Fruit fly (Drosophila melanogaster) whole organism, wandering third instar larva: Measurements from ENCODE around the gene Cka.
A peak's percentile ranks its signal among the peaks of the same experiment; 100 is the strongest.

Source experiments
- Sp1 ChIP-seq: fragments of 200-800 bp; sonication (Bioruptor generic); optimal IDR thresholded peaks from 3 replicates; lab custom pipeline; 2019; ENCODE audit warnings: missing biosample characterization, mild to moderate bottlenecking, missing genetic modification characterization, moderate library complexity
- pan ChIP-seq: fragments of >200 bp; optimal IDR thresholded peaks from 2 replicates; lab custom pipeline; 2017
- sage ChIP-seq: fragments of 200-800 bp; sonication (Bioruptor generic); optimal IDR thresholded peaks from 2 replicates; lab custom pipeline; 2016; ENCODE audit warnings: missing biosample characterization, mild to moderate bottlenecking, missing genetic modification characterization
- tai ChIP-seq: sonication (Bioruptor generic); optimal IDR thresholded peaks from 2 replicates; lab custom pipeline; 2016; ENCODE audit warnings: missing biosample characterization, missing genetic modification characterization

- no peak for TF ChIP-seq sage (GFP tag; lab: Kevin White, UChicago)
- TF ChIP-seq tai (GFP tag; lab: Kevin White, UChicago) = no peak
- no peak for TF ChIP-seq pan (lab: Kevin White, UChicago)
- peak; percentile 62 for TF ChIP-seq Sp1
These were observed 40.8 kb downstream of the Cka start, which contains the start of gene poe for dm6 chr2L:8071112-8071976.
